Worm (Caenorhabditis elegans): Measurements from ENCODE around the gene klp-11.

klp-11 gene

DNA sequence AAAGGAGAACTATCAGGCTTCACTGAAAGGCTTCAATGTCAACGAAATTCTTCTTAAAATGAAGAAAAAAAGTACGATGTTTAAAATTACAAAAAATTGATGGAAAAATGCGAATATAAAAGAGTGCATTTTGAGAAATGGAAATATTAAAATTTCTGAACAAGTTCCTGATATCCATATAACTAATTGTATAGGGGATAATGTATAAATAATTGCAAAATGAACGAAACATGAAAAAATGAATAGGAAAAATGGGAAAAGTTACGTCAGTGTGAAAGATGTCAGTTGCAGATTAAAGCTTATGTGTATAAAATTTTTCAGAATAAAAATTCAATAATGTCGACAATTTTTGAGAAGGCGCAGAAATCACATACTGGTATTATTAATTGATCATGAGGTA lies 53.8 kb downstream of the klp-11 start:
- TF ChIP-seq blmp-1 (tag; optimal IDR thresholded peaks at IDR 0.05) (no peak), snpc-4 (tag; optimal IDR thresholded peaks at IDR 0.05) (no peak), sem-2 (GFP tag; optimal IDR thresholded peaks at IDR 0.05) (no peak), unc-62 (GFP tag; optimal IDR thresholded peaks at IDR 0.05) (no peak), cnd-1 (tag; optimal IDR thresholded peaks at IDR 0.05) (no peak), nhr-28 (tag; optimal IDR thresholded peaks at IDR 0.05) (no peak), lsy-2 (tag; optimal IDR thresholded peaks at IDR 0.05) (no peak), lin-13 (tag; optimal IDR thresholded peaks at IDR 0.05) (no peak), ham-2 (GFP tag; optimal IDR thresholded peaks at IDR 0.05) (no peak), mab-5 (tag; optimal IDR thresholded peaks at IDR 0.05) (no peak), nhr-237 (tag; optimal IDR thresholded peaks at IDR 0.05) (no peak), lin-32 (GFP tag; optimal IDR thresholded peaks at IDR 0.05) (no peak), bed-3 (GFP tag; optimal IDR thresholded peaks at IDR 0.05) (no peak), tbx-8 (GFP tag; optimal IDR thresholded peaks at IDR 0.05) (no peak)

Measured in whole organism, mixed stage, embryonic.